Worm (Caenorhabditis elegans) whole organism, L4 larva: Measurements from ENCODE around the gene tost-1.

Source experiments
- F10B5.3 ChIP-seq: sonication (generic microtip); optimal IDR thresholded peaks from 2 replicates; lab custom pipeline; 2016; ENCODE audit warnings: mild to moderate bottlenecking, missing genetic modification characterization, missing compliant biosample characterization
- F37D6.2 ChIP-seq: sonication (generic microtip); optimal IDR thresholded peaks from 2 replicates; lab custom pipeline; 2016; ENCODE audit warnings: mild to moderate bottlenecking, missing genetic modification characterization, missing compliant biosample characterization
- F44E2.7 ChIP-seq: fragments of 200-800 bp; sonication (Bioruptor generic); IDR thresholded peaks from 2 replicates; pipeline ENCODE4 v2.1.2; 2022; ENCODE audit warnings: missing genetic modification characterization, missing compliant biosample characterization
- F49E8.2 ChIP-seq: sonication (generic microtip); optimal IDR thresholded peaks from 2 replicates; lab custom pipeline; 2016; ENCODE audit warnings: missing compliant biosample characterization, mild to moderate bottlenecking, missing genetic modification characterization, borderline replicate concordance
- R02D3.7 ChIP-seq: fragments of 150-350 bp; sonication (generic microtip); optimal IDR thresholded peaks from 3 replicates; lab custom pipeline; 2014; ENCODE audit warnings: missing biosample characterization, missing genetic modification characterization
- Y5F2A.4 ChIP-seq: fragments of 200-800 bp; sonication (Bioruptor generic); optimal IDR thresholded peaks from 2 replicates; lab custom pipeline; 2018; ENCODE audit warnings: mild to moderate bottlenecking, missing genetic modification characterization, missing compliant biosample characterization
- Y75B8A.6 ChIP-seq: fragments of 200-800 bp; sonication (Bioruptor generic); IDR thresholded peaks from 2 replicates; pipeline ENCODE4 v1.3.6; 2022; ENCODE audit warnings: missing genetic modification reagents, missing genetic modification characterization, missing compliant biosample characterization
- ZK546.5 ChIP-seq, 2 experiments: sonication (generic microtip); optimal IDR thresholded peaks; 2 replicates each; lab custom pipeline; 2017; ENCODE audit warnings: missing biosample characterization in 2 of 2, missing genetic modification characterization in 2 of 2
- aha-1 ChIP-seq: fragments of 150-350 bp; peaks from one replicate; lab custom pipeline; 2014; ENCODE audit warnings: missing biosample characterization, missing genetic modification characterization
- aly-2 ChIP-seq: sonication (generic microtip); optimal IDR thresholded peaks from 2 replicates; lab custom pipeline; 2018; ENCODE audit warnings: missing biosample characterization, missing genetic modification characterization
- ama-1 ChIP-seq: fragments of 150-350 bp; optimal IDR thresholded peaks from 2 replicates; lab custom pipeline; 2014; ENCODE audit warnings: inconsistent platforms, mixed read lengths
- arid-1 ChIP-seq: fragments of 200-800 bp; sonication (Bioruptor generic); conservative IDR thresholded peaks from 2 replicates; pipeline ENCODE4 v1.3.6; 2022; ENCODE audit warnings: missing genetic modification reagents, missing genetic modification characterization, missing compliant biosample characterization
- attf-4 ChIP-seq: sonication (generic microtip); optimal IDR thresholded peaks from 3 replicates; lab custom pipeline; 2017; ENCODE audit warnings: missing biosample characterization, missing genetic modification characterization
- ceh-44 ChIP-seq: fragments of 200-800 bp; sonication (Bioruptor generic); IDR thresholded peaks from 2 replicates; pipeline ENCODE4 v1.3.6; 2022; ENCODE audit warnings: missing genetic modification reagents, missing genetic modification characterization, missing compliant biosample characterization
- ceh-82 ChIP-seq: sonication (generic microtip); optimal IDR thresholded peaks from 2 replicates; lab custom pipeline; 2017; ENCODE audit warnings: missing biosample characterization, missing genetic modification characterization
- ces-1 ChIP-seq: fragments of 150-350 bp; sonication (generic microtip); optimal IDR thresholded peaks from 4 replicates; lab custom pipeline; 2014; ENCODE audit warnings: missing biosample characterization, missing genetic modification reagents, missing genetic modification characterization
- ctbp-1 ChIP-seq: fragments of 200-800 bp; sonication (Bioruptor generic); IDR thresholded peaks from 2 replicates; pipeline ENCODE4 v1.3.6; 2022; ENCODE audit warnings: missing genetic modification reagents, missing genetic modification characterization, missing compliant biosample characterization
- daf-12 ChIP-seq: fragments of 150-350 bp; optimal IDR thresholded peaks from 2 replicates; lab custom pipeline; 2014; ENCODE audit warnings: missing biosample characterization, missing genetic modification reagents, missing genetic modification characterization
- daf-19 ChIP-seq: fragments of 200-800 bp; sonication (Bioruptor generic); conservative IDR thresholded peaks from 2 replicates; pipeline ENCODE4 v1.3.6; 2022; ENCODE audit warnings: missing genetic modification characterization, missing compliant biosample characterization
- dmd-6 ChIP-seq: fragments of 200-800 bp; sonication (Bioruptor generic); IDR thresholded peaks from 2 replicates; pipeline ENCODE4 v1.3.6; 2022; ENCODE audit warnings: missing genetic modification reagents, missing genetic modification characterization, missing compliant biosample characterization
- dmd-8 ChIP-seq: fragments of 200-800 bp; sonication (Bioruptor generic); IDR thresholded peaks from 2 replicates; pipeline ENCODE4 v1.3.6; 2022; ENCODE audit warnings: missing genetic modification characterization, missing compliant biosample characterization
- dpl-1 ChIP-seq: fragments of 150-350 bp; optimal IDR thresholded peaks from 2 replicates; lab custom pipeline; 2014; ENCODE audit warnings: missing biosample characterization, missing genetic modification reagents, missing genetic modification characterization
- fos-1 ChIP-seq: fragments of 150-350 bp; optimal IDR thresholded peaks from 2 replicates; lab custom pipeline; 2014; ENCODE audit warnings: missing biosample characterization, missing genetic modification characterization
- gei-8 ChIP-seq: fragments of 200-800 bp; sonication (Bioruptor generic); optimal IDR thresholded peaks from 2 replicates; lab custom pipeline; 2018; ENCODE audit warnings: mild to moderate bottlenecking, missing genetic modification characterization, missing compliant biosample characterization
- hif-1 ChIP-seq, 2 experiments: sonication (generic microtip); optimal IDR thresholded peaks; 2 replicates each; lab custom pipeline; 2016 to 2017; ENCODE audit warnings: missing compliant biosample characterization in 2 of 2, missing genetic modification characterization in 2 of 2, missing genetic modification reagents in 2 of 2, missing genotype in 2 of 2, mild to moderate bottlenecking in 1 of 2
- hlh-30 ChIP-seq: sonication (generic microtip); optimal IDR thresholded peaks from 2 replicates; lab custom pipeline; 2017; ENCODE audit warnings: antibody characterized with exemption, mild to moderate bottlenecking, missing genetic modification characterization, missing compliant biosample characterization; ENCODE audit not compliant: insufficient read depth
- jun-1 ChIP-seq: fragments of 150-350 bp; optimal IDR thresholded peaks from 2 replicates; lab custom pipeline; 2014; ENCODE audit warnings: missing biosample characterization, missing genetic modification reagents, missing genetic modification characterization
- lim-7 ChIP-seq: fragments of 200-800 bp; sonication (Bioruptor generic); IDR thresholded peaks from 2 replicates; pipeline ENCODE4 v1.3.6; 2022; ENCODE audit warnings: missing genetic modification characterization, missing compliant biosample characterization
- lin-15B ChIP-seq: fragments of 150-350 bp; sonication (generic microtip); optimal IDR thresholded peaks from 3 replicates; lab custom pipeline; 2014; ENCODE audit warnings: missing biosample characterization, missing genetic modification characterization
- lin-29 ChIP-seq: fragments of 200-800 bp; sonication (Bioruptor generic); IDR thresholded peaks from 2 replicates; pipeline ENCODE4 v1.3.6; 2022; ENCODE audit warnings: missing genetic modification reagents, missing genetic modification characterization, missing compliant biosample characterization
- lin-39 ChIP-seq: fragments of 150-350 bp; optimal IDR thresholded peaks from 2 replicates; lab custom pipeline; 2014; ENCODE audit warnings: missing biosample characterization, missing genetic modification reagents, missing genetic modification characterization
- lir-3 ChIP-seq: sonication (generic microtip); optimal IDR thresholded peaks from 2 replicates; lab custom pipeline; 2016; ENCODE audit warnings: mild to moderate bottlenecking, missing genetic modification characterization, missing compliant biosample characterization
- madf-9 ChIP-seq: fragments of 200-800 bp; sonication (Bioruptor generic); conservative IDR thresholded peaks from 2 replicates; pipeline ENCODE4 v1.3.6; 2022; ENCODE audit warnings: missing genetic modification reagents, missing genetic modification characterization, missing compliant biosample characterization
- mxl-2 ChIP-seq: fragments of 200-800 bp; sonication (Bioruptor generic); conservative IDR thresholded peaks from 2 replicates; pipeline ENCODE4 v1.3.6; 2022; ENCODE audit warnings: missing genetic modification reagents, missing genetic modification characterization, missing compliant biosample characterization
- nhr-10 ChIP-seq: fragments of 150-350 bp; optimal IDR thresholded peaks from 2 replicates; lab custom pipeline; 2014; ENCODE audit warnings: missing biosample characterization, missing genetic modification characterization
- nhr-111 ChIP-seq: fragments of 200-800 bp; sonication (Bioruptor generic); optimal IDR thresholded peaks from 2 replicates; lab custom pipeline; 2018; ENCODE audit warnings: mild to moderate bottlenecking, missing genetic modification characterization, missing compliant biosample characterization
- nhr-237 ChIP-seq: sonication (generic microtip); optimal IDR thresholded peaks from 2 replicates; lab custom pipeline; 2017; ENCODE audit warnings: missing biosample characterization, missing genetic modification characterization
- nhr-25 ChIP-seq: sonication (generic microtip); optimal IDR thresholded peaks from 2 replicates; lab custom pipeline; 2017; ENCODE audit warnings: missing genetic modification characterization, mild to moderate bottlenecking, missing compliant biosample characterization, antibody characterized with exemption, moderate library complexity, borderline replicate concordance; ENCODE audit not compliant: insufficient read depth
- nhr-28 ChIP-seq: fragments of 150-350 bp; optimal IDR thresholded peaks from 2 replicates; lab custom pipeline; 2014; ENCODE audit warnings: missing biosample characterization, missing genetic modification characterization
- nhr-41 ChIP-seq: fragments of 200-800 bp; sonication (Bioruptor generic); IDR thresholded peaks from 2 replicates; pipeline ENCODE4 v1.3.6; 2022; ENCODE audit warnings: missing genetic modification reagents, missing genetic modification characterization, missing compliant biosample characterization
- nhr-6 ChIP-seq: fragments of 150-350 bp; optimal IDR thresholded peaks from 2 replicates; lab custom pipeline; 2014; ENCODE audit warnings: missing biosample characterization, missing genetic modification characterization
- nhr-76 ChIP-seq: fragments of 150-350 bp; optimal IDR thresholded peaks from 2 replicates; lab custom pipeline; 2014; ENCODE audit warnings: missing biosample characterization, missing genetic modification characterization
- php-3 ChIP-seq: fragments of 200-800 bp; sonication (Bioruptor generic); IDR thresholded peaks from 2 replicates; pipeline ENCODE4 v1.3.6; 2022; ENCODE audit warnings: missing genetic modification reagents, missing genetic modification characterization, missing compliant biosample characterization
- rbr-2 ChIP-seq: sonication (generic microtip); optimal IDR thresholded peaks from 2 replicates; lab custom pipeline; 2016; ENCODE audit warnings: missing genotype, missing genetic modification characterization, missing compliant biosample characterization
- snpc-4 ChIP-seq: fragments of 150-350 bp; optimal IDR thresholded peaks from 2 replicates; lab custom pipeline; 2014; ENCODE audit warnings: missing biosample characterization, missing genetic modification characterization
- spr-1 ChIP-seq: sonication (generic microtip); optimal IDR thresholded peaks from 2 replicates; lab custom pipeline; 2016; ENCODE audit warnings: mild to moderate bottlenecking, missing genetic modification characterization, missing compliant biosample characterization
- unc-39 ChIP-seq: sonication (generic microtip); optimal IDR thresholded peaks from 2 replicates; lab custom pipeline; 2017; ENCODE audit warnings: missing biosample characterization, missing genetic modification characterization
- unc-62 ChIP-seq, 3 experiments: fragments of 150-350 bp in 1 of 3; sonication (generic microtip); optimal IDR thresholded peaks in 2 of 3; peaks in 1 of 3; 1 replicate in 1 of 3; 2 replicates in 2 of 3; lab custom pipeline; 2014 to 2017; ENCODE audit warnings: missing biosample characterization in 3 of 3, missing genetic modification characterization in 3 of 3, missing genetic modification reagents in 3 of 3, missing genotype in 1 of 3
- zfp-3 ChIP-seq: fragments of 200-800 bp; sonication (Bioruptor generic); conservative IDR thresholded peaks from 2 replicates; pipeline ENCODE4 v1.3.6; 2022; ENCODE audit warnings: missing genetic modification reagents, missing genetic modification characterization, missing compliant biosample characterization
- zip-11 ChIP-seq: fragments of 200-800 bp; sonication (Bioruptor generic); IDR thresholded peaks from 2 replicates; pipeline ENCODE4 v1.3.6; 2022; ENCODE audit warnings: missing genetic modification characterization, missing compliant biosample characterization
- ztf-11 ChIP-seq: fragments of 150-350 bp; optimal IDR thresholded peaks from 2 replicates; lab custom pipeline; 2014; ENCODE audit warnings: missing biosample characterization, missing genetic modification characterization

Gene tost-1

ce11 chrIII:4917960-4918712 lies 40.0 kb upstream of the tost-1 start, which contains the start of gene rpb-8 (continued):
- TF ChIP-seq nhr-41 (no peak), nhr-237 (no peak), unc-39 (tag; lab: Kevin White, UChicago) (no peak), hif-1 (tag; optimal IDR thresholded peaks at IDR 0.05; lab: Kevin White, UChicago) (peak in 1 of 2 experiments; percentile 28), lin-39 (tag; lab: Kevin White, UChicago) (no peak), F37D6.2 (tag; lab: Kevin White, UChicago) (no peak), zfp-3 (GFP tag; lab: Robert Waterston, UW) (no peak), attf-4 (tag; lab: Kevin White, UChicago) (no peak), aly-2 (no peak), dmd-6 (GFP tag; lab: Robert Waterston, UW) (0 out of 2 replicates have a peak, but pooled peaks have one; percentile 34), dpl-1 (GFP tag; lab: Kevin White, UChicago) (peak; percentile 90), zip-11 (GFP tag; lab: Robert Waterston, UW) (no peak), jun-1 (tag; lab: Kevin White, UChicago) (no peak), gei-8 (no peak), daf-12 (no peak), ztf-11 (tag; lab: Kevin White, UChicago) (no peak), nhr-28 (tag; lab: Kevin White, UChicago) (no peak), fos-1 (tag; lab: Kevin White, UChicago) (no peak), daf-19 (GFP tag; lab: Robert Waterston, UW) (no peak), madf-9 (no peak), ctbp-1 (GFP tag; lab: Robert Waterston, UW) (no peak), R02D3.7 (tag; lab: Kevin White, UChicago) (no peak), lim-7 (GFP tag; lab: Robert Waterston, UW) (no peak), nhr-25 (tag; lab: Kevin White, UChicago) (no peak), nhr-6 (tag; lab: Kevin White, UChicago) (peak; percentile 14), ama-1 (lab: Kevin White, UChicago) (no peak), dmd-8 (GFP tag; lab: Robert Waterston, UW) (no peak), F49E8.2 (tag; lab: Kevin White, UChicago) (no peak), nhr-76 (tag; lab: Kevin White, UChicago) (no peak), lir-3 (no peak), ces-1 (GFP tag; lab: Kevin White, UChicago) (no peak), ceh-82 (tag; lab: Kevin White, UChicago) (no peak), aha-1 (tag; lab: Kevin White, UChicago) (no peak), mxl-2 (no peak), F44E2.7 (GFP tag; lab: Robert Waterston, UW) (no peak), Y75B8A.6 (GFP tag; lab: Robert Waterston, UW) (no peak), lin-29 (GFP tag; lab: Robert Waterston, UW) (no peak), unc-62 (GFP tag; optimal IDR thresholded peaks at IDR 0.05 in 1 of 2; lab: Kevin White, UChicago) (no peak), unc-62 (tag; optimal IDR thresholded peaks at IDR 0.05; lab: Kevin White, UChicago) (no peak), F10B5.3 (no peak), hlh-30 (tag; lab: Kevin White, UChicago) (peak; percentile 23), arid-1 (GFP tag; lab: Robert Waterston, UW) (no peak), rbr-2 (tag; lab: Kevin White, UChicago) (peak; percentile 16), nhr-10 (tag; lab: Kevin White, UChicago) (no peak), lin-15B (no peak), ceh-44 (no peak), snpc-4 (tag; lab: Kevin White, UChicago) (no peak), ZK546.5 (tag; optimal IDR thresholded peaks at IDR 0.05; lab: Kevin White, UChicago) (no peak), php-3 (GFP tag; lab: Robert Waterston, UW) (no peak), spr-1 (no peak), Y5F2A.4 (no peak), nhr-111 (GFP tag; lab: Kevin White, UChicago) (no peak)
